Worm (Caenorhabditis elegans) whole organism, early embryonic: ENCODE results near the gene emb-9.

Experiments
- F13C5.2 ChIP-seq: sonication (generic microtip); optimal IDR thresholded peaks from 2 replicates; lab custom pipeline; 2017; ENCODE audit warnings: mild to moderate bottlenecking, missing genetic modification characterization, inconsistent platforms, missing compliant biosample characterization
- flt-1 ChIP-seq: fragments of 200-800 bp; sonication (Bioruptor generic); IDR thresholded peaks from 2 replicates; pipeline ENCODE4 v1.3.6; 2022; ENCODE audit warnings: missing genetic modification characterization, missing compliant biosample characterization
- hnd-1 ChIP-seq: sonication (generic microtip); optimal IDR thresholded peaks from 2 replicates; lab custom pipeline; 2016; ENCODE audit warnings: missing genetic modification characterization, missing compliant biosample characterization
- tbx-37 ChIP-seq: fragments of 200-800 bp; sonication (Bioruptor generic); conservative IDR thresholded peaks from 2 replicates; pipeline ENCODE4 v1.3.6; 2022; ENCODE audit warnings: missing genetic modification reagents, missing genetic modification characterization, missing compliant biosample characterization

ce11 chrIII:9299116-9299515, 45.1 kb downstream of the emb-9 start:
- TF ChIP-seq tbx-37 (GFP tag; lab: Robert Waterston, UW), result no peak
- TF ChIP-seq hnd-1 (tag; lab: Kevin White, UChicago), result no peak
- TF ChIP-seq F13C5.2 (tag; lab: Kevin White, UChicago), result no peak
- no peak for TF ChIP-seq flt-1
